Fruit fly (Drosophila melanogaster) whole organism, embryonic: ENCODE data around the gene CG11898.

Experiments used
- Antp ChIP-seq: fragments of 200-800 bp; sonication (Bioruptor generic); optimal IDR thresholded peaks from 3 replicates; lab custom pipeline; 2016; ENCODE audit warnings: missing biosample characterization, missing genetic modification characterization
- B-H1 ChIP-seq: fragments of 200-800 bp; sonication (Bioruptor generic); IDR thresholded peaks from 3 replicates; pipeline ENCODE4 v1.3.6; 2022; ENCODE audit warnings: missing biosample characterization, missing genetic modification characterization
- Blimp-1 ChIP-seq: fragments of 200-800 bp; sonication (Bioruptor generic); optimal IDR thresholded peaks from 3 replicates; lab custom pipeline; 2018; ENCODE audit warnings: missing biosample characterization, missing genetic modification characterization, mild to moderate bottlenecking, moderate library complexity, missing genetic modification reagents
- CG11504 ChIP-seq: fragments of 200-800 bp; sonication (Bioruptor generic); optimal IDR thresholded peaks from 3 replicates; lab custom pipeline; 2019; ENCODE audit warnings: missing biosample characterization, mild to moderate bottlenecking, missing genetic modification characterization, moderate library complexity
- CG13296 ChIP-seq: fragments of 200-800 bp; sonication (Bioruptor generic); optimal IDR thresholded peaks from 3 replicates; lab custom pipeline; 2018; ENCODE audit warnings: missing biosample characterization, mild to moderate bottlenecking, missing genetic modification characterization
- CG14860 ChIP-seq: fragments of 200-800 bp; sonication (Bioruptor generic); IDR thresholded peaks from 3 replicates; pipeline ENCODE4 v1.3.6; 2022; ENCODE audit warnings: missing biosample characterization, missing genetic modification characterization; ENCODE audit not compliant: partially characterized antibody
- CG16863 ChIP-seq: fragments of 200-800 bp; sonication (Bioruptor generic); optimal IDR thresholded peaks from 3 replicates; lab custom pipeline; 2016; ENCODE audit warnings: missing biosample characterization, missing genetic modification characterization
- CG17186 ChIP-seq: fragments of 200-800 bp; sonication (Bioruptor generic); optimal IDR thresholded peaks from 3 replicates; lab custom pipeline; 2017; ENCODE audit warnings: missing biosample characterization, missing genetic modification reagents, missing genetic modification characterization
- CG17612 ChIP-seq: fragments of 200-800 bp; sonication (Bioruptor generic); IDR thresholded peaks from 2 replicates; pipeline ENCODE4 v1.3.6; 2022; ENCODE audit warnings: missing biosample characterization, missing genetic modification characterization
- CG18476 ChIP-seq: fragments of 200-800 bp; sonication (Bioruptor generic); optimal IDR thresholded peaks from 2 replicates; lab custom pipeline; 2016; ENCODE audit warnings: missing biosample characterization, mild to moderate bottlenecking, missing genetic modification characterization
- CG2120 ChIP-seq: fragments of 200-800 bp; sonication (Bioruptor generic); optimal IDR thresholded peaks from 3 replicates; lab custom pipeline; 2016; ENCODE audit warnings: missing biosample characterization, missing genetic modification characterization
- CG2875 ChIP-seq: fragments of 200-800 bp; sonication (Bioruptor generic); optimal IDR thresholded peaks from 2 replicates; lab custom pipeline; 2017; ENCODE audit warnings: missing biosample characterization, mild to moderate bottlenecking, missing genetic modification characterization, missing genetic modification reagents
- CG3065 ChIP-seq: fragments of 200-800 bp; sonication (Bioruptor generic); optimal IDR thresholded peaks from 2 replicates; lab custom pipeline; 2016; ENCODE audit warnings: missing biosample characterization, missing genetic modification characterization
- CG32532 ChIP-seq: fragments of 200-800 bp; sonication (Bioruptor generic); IDR thresholded peaks from 2 replicates; pipeline ENCODE4 v1.3.6; 2022; ENCODE audit warnings: missing biosample characterization, missing genetic modification characterization
- CG33213 ChIP-seq: fragments of 200-800 bp; sonication (Bioruptor generic); optimal IDR thresholded peaks from 3 replicates; lab custom pipeline; 2016; ENCODE audit warnings: missing biosample characterization, missing genetic modification characterization
- CG4328 ChIP-seq: fragments of 200-800 bp; sonication (Bioruptor generic); optimal IDR thresholded peaks from 3 replicates; lab custom pipeline; 2017; ENCODE audit warnings: missing biosample characterization, missing genetic modification reagents, missing genetic modification characterization
- CG43689 ChIP-seq: fragments of 200-800 bp; sonication (Bioruptor generic); IDR thresholded peaks from 2 replicates; pipeline ENCODE4 v1.3.6; 2022; ENCODE audit warnings: missing biosample characterization, missing genetic modification characterization
- CG6254 ChIP-seq: fragments of 200-800 bp; sonication (Bioruptor generic); optimal IDR thresholded peaks from 3 replicates; lab custom pipeline; 2017; ENCODE audit warnings: mild to moderate bottlenecking, missing biosample characterization, missing genetic modification reagents, missing genetic modification characterization
- CG6654 ChIP-seq: fragments of 200-800 bp; sonication (Bioruptor generic); optimal IDR thresholded peaks from 2 replicates; lab custom pipeline; 2017; ENCODE audit warnings: missing biosample characterization, mild to moderate bottlenecking, missing genetic modification characterization
- CG6791 ChIP-seq: fragments of 200-800 bp; sonication (Bioruptor generic); IDR thresholded peaks from 3 replicates; pipeline ENCODE4 v1.3.6; 2022; ENCODE audit warnings: missing biosample characterization, missing genetic modification characterization; ENCODE audit not compliant: partially characterized antibody
- CG7271 ChIP-seq: fragments of 200-800 bp; sonication (Bioruptor generic); optimal IDR thresholded peaks from 2 replicates; lab custom pipeline; 2018; ENCODE audit warnings: missing biosample characterization, mild to moderate bottlenecking, missing genetic modification characterization, moderate library complexity
- CG7357 ChIP-seq: fragments of 200-800 bp; sonication (Bioruptor generic); IDR thresholded peaks from 3 replicates; pipeline ENCODE4 v1.3.6; 2022; ENCODE audit warnings: missing biosample characterization, missing genetic modification characterization
- CG7928 ChIP-seq: fragments of 200-800 bp; sonication (Bioruptor generic); optimal IDR thresholded peaks from 2 replicates; lab custom pipeline; 2017; ENCODE audit warnings: missing biosample characterization, mild to moderate bottlenecking, missing genetic modification characterization
- CG8944 ChIP-seq: fragments of 200-800 bp; sonication (Bioruptor generic); optimal IDR thresholded peaks from 3 replicates; lab custom pipeline; 2016; ENCODE audit warnings: missing biosample characterization, missing genetic modification characterization
- Dll ChIP-seq: fragments of 200-800 bp; sonication (Bioruptor generic); IDR thresholded peaks from 4 replicates; pipeline ENCODE4 v1.3.6; 2022; ENCODE audit warnings: missing biosample characterization, missing genetic modification characterization; ENCODE audit not compliant: partially characterized antibody
- GATAe ChIP-seq: fragments of 200-800 bp; sonication (Bioruptor generic); conservative IDR thresholded peaks from 2 replicates; pipeline ENCODE4 v1.3.6; 2022; ENCODE audit warnings: missing biosample characterization, missing genetic modification characterization
- HLH4C ChIP-seq: fragments of 200-800 bp; sonication (Bioruptor generic); IDR thresholded peaks from 3 replicates; pipeline ENCODE4 v1.3.6; 2022; ENCODE audit warnings: missing biosample characterization, missing genetic modification characterization; ENCODE audit not compliant: partially characterized antibody
- Hsf ChIP-seq: fragments of 200-800 bp; sonication (Bioruptor generic); optimal IDR thresholded peaks from 3 replicates; lab custom pipeline; 2016; ENCODE audit warnings: missing biosample characterization, missing genetic modification characterization
- MTF-1 ChIP-seq: fragments of 200-800 bp; sonication (Bioruptor generic); optimal IDR thresholded peaks from 2 replicates; lab custom pipeline; 2018; ENCODE audit warnings: missing biosample characterization, mild to moderate bottlenecking, missing genetic modification characterization, borderline replicate concordance
- TFAM ChIP-seq: fragments of 200-800 bp; sonication (Bioruptor generic); optimal IDR thresholded peaks from 2 replicates; lab custom pipeline; 2017; ENCODE audit warnings: missing biosample characterization, missing genetic modification characterization, inconsistent platforms
- ara ChIP-seq: fragments of 200-800 bp; sonication (Bioruptor generic); IDR thresholded peaks from 2 replicates; pipeline ENCODE4 v1.3.6; 2022; ENCODE audit warnings: missing biosample characterization, missing genetic modification characterization
- chm ChIP-seq: fragments of 200-800 bp; sonication (Bioruptor generic); IDR thresholded peaks from 2 replicates; pipeline ENCODE4 v1.3.6; 2022; ENCODE audit warnings: missing biosample characterization, missing genetic modification characterization
- crol ChIP-seq: fragments of 200-800 bp; sonication (Bioruptor generic); IDR thresholded peaks from 2 replicates; pipeline ENCODE4 v1.3.6; 2022; ENCODE audit warnings: missing biosample characterization, missing genetic modification characterization
- fd96Cb ChIP-seq: fragments of 200-800 bp; sonication (Bioruptor generic); optimal IDR thresholded peaks from 2 replicates; lab custom pipeline; 2018; ENCODE audit warnings: missing biosample characterization, mild to moderate bottlenecking, missing genetic modification characterization, moderate library complexity
- gcm ChIP-seq: fragments of 200-800 bp; sonication (Bioruptor generic); optimal IDR thresholded peaks from 2 replicates; lab custom pipeline; 2019; ENCODE audit warnings: missing biosample characterization, mild to moderate bottlenecking, missing genetic modification characterization, moderate library complexity
- gcm2 ChIP-seq: fragments of 200-800 bp; sonication (Bioruptor generic); optimal IDR thresholded peaks from 2 replicates; lab custom pipeline; 2016; ENCODE audit warnings: missing biosample characterization, missing genetic modification characterization
- gt ChIP-seq: fragments of 200-800 bp; sonication (Bioruptor generic); IDR thresholded peaks from 2 replicates; pipeline ENCODE4 v1.3.6; 2022; ENCODE audit warnings: missing biosample characterization, missing genetic modification characterization
- jing ChIP-seq: fragments of 200-800 bp; sonication (Bioruptor generic); optimal IDR thresholded peaks from 2 replicates; lab custom pipeline; 2018; ENCODE audit warnings: missing biosample characterization, mild to moderate bottlenecking, missing genetic modification characterization
- kah ChIP-seq: fragments of 200-800 bp; sonication (Bioruptor generic); optimal IDR thresholded peaks from 2 replicates; lab custom pipeline; 2018; ENCODE audit warnings: missing biosample characterization, mild to moderate bottlenecking, missing genetic modification characterization
- ken ChIP-seq: fragments of 200-800 bp; sonication (Bioruptor generic); IDR thresholded peaks from 3 replicates; pipeline ENCODE4 v1.3.6; 2022; ENCODE audit warnings: missing biosample characterization, missing genetic modification characterization
- mam ChIP-seq: fragments of 200-800 bp; sonication (Bioruptor generic); optimal IDR thresholded peaks from 3 replicates; lab custom pipeline; 2016; ENCODE audit warnings: missing biosample characterization, missing genetic modification characterization
- otp ChIP-seq: fragments of 200-800 bp; sonication (Bioruptor generic); IDR thresholded peaks from 3 replicates; pipeline ENCODE4, ENCODE4 v1.3.6; 2022; ENCODE audit warnings: missing biosample characterization, missing genetic modification characterization
- pho ChIP-seq: fragments of 200-800 bp; sonication (Bioruptor generic); optimal IDR thresholded peaks from 2 replicates; lab custom pipeline; 2016; ENCODE audit warnings: missing biosample characterization, missing genetic modification characterization
- scrt ChIP-seq: fragments of 200-800 bp; sonication (Bioruptor generic); optimal IDR thresholded peaks from 2 replicates; lab custom pipeline; 2018; ENCODE audit warnings: missing biosample characterization, mild to moderate bottlenecking, missing genetic modification characterization, moderate library complexity
- sens-2 ChIP-seq: fragments of 200-800 bp; sonication (Bioruptor generic); IDR thresholded peaks from 2 replicates; pipeline ENCODE4 v1.3.6; 2022; ENCODE audit warnings: missing biosample characterization, missing genetic modification characterization
- seq ChIP-seq: fragments of 200-800 bp; sonication (Bioruptor generic); IDR thresholded peaks from 2 replicates; pipeline ENCODE4 v1.3.6; 2022; ENCODE audit warnings: missing biosample characterization, missing genetic modification characterization
- sisA ChIP-seq: fragments of 200-800 bp; sonication (Bioruptor generic); IDR thresholded peaks from 2 replicates; pipeline ENCODE4 v1.3.6; 2022; ENCODE audit warnings: missing biosample characterization, missing genetic modification characterization
- slbo ChIP-seq: fragments of 200-800 bp; sonication (Bioruptor generic); IDR thresholded peaks from 2 replicates; pipeline ENCODE4 v1.3.6; 2022; ENCODE audit warnings: missing biosample characterization, missing genetic modification characterization
- tll ChIP-seq, 2 experiments: fragments of 200-800 bp in 1 of 2; fragments of >200 bp in 1 of 2; sonication (Bioruptor generic) in 1 of 2; optimal IDR thresholded peaks; 2 replicates each; lab custom pipeline; 2017 to 2019; ENCODE audit warnings: missing biosample characterization in 2 of 2, missing genetic modification characterization in 2 of 2, mild to moderate bottlenecking in 1 of 2, moderate library complexity in 1 of 2
- tna ChIP-seq: fragments of 200-800 bp; sonication (Bioruptor generic); IDR thresholded peaks from 2 replicates; pipeline ENCODE4 v1.3.6; 2022; ENCODE audit warnings: missing biosample characterization, missing genetic modification characterization; ENCODE audit not compliant: partially characterized antibody
- ttk ChIP-seq: fragments of 200-800 bp; sonication (Bioruptor generic); IDR thresholded peaks from 2 replicates; pipeline ENCODE4 v2.1.2; 2022; ENCODE audit warnings: missing biosample characterization, missing genetic modification characterization

Gene CG11898

DNA sequence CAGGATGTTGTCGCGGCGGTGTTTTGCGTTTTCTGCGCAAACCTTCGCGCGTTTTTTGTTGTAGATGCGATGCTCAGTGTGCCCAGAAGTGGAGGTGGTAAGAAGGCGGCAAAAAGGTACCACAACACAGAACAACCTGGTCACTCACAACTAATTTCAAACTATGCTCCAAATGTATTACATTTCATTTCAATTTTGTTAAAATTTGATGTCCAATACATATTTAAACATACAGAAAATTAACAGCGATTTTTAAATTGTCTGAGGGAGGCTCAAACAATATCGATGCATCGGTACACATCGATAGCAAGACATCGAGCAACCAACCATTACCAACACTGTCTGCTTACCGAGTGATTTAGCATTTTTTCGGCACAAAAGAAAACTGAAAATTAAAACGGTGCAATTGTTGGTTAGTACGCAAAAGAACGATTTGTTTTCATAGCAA lies 12.2 kb upstream of the CG11898 start, which contains the start of the genes Slbp and Rpn2 (continued):
- TF ChIP-seq CG33213 (peak; percentile 67), mam (GFP tag; lab: Kevin White, UChicago) (peak; percentile 70), jing (no peak), kah (GFP tag; lab: Kevin White, UChicago) (no peak), CG4328 (GFP tag; lab: Kevin White, UChicago) (no peak), tll (GFP tag; optimal IDR thresholded peaks at IDR 0.05; lab: Kevin White, UChicago) (no peak), CG8944 (GFP tag; lab: Kevin White, UChicago) (peak; percentile 7), CG18476 (GFP tag; lab: Kevin White, UChicago) (no peak), Dll (GFP tag; lab: Robert Waterston, UW) (peak; percentile 97), CG6791 (GFP tag; lab: Robert Waterston, UW) (peak; percentile 92), tna (GFP tag; lab: Robert Waterston, UW) (peak; percentile 74), CG3065 (GFP tag; lab: Kevin White, UChicago) (no peak), crol (GFP tag; lab: Robert Waterston, UW) (no peak), seq (no peak), CG32532 (GFP tag; lab: Robert Waterston, UW) (0 out of 2 replicates have a peak, but pooled peaks have one; percentile 33), CG11504 (tag; lab: Kevin White, UChicago) (peak; percentile 51), CG17612 (GFP tag; lab: Robert Waterston, UW) (no peak), Blimp-1 (GFP tag; lab: Kevin White, UChicago) (no peak), CG7271 (peak; percentile 20), chm (GFP tag; lab: Robert Waterston, UW) (no peak), Antp (no peak), ttk (no peak), ken (GFP tag; lab: Robert Waterston, UW) (no peak), GATAe (GFP tag; lab: Robert Waterston, UW) (no peak), sisA (GFP tag; lab: Robert Waterston, UW) (no peak), gcm2 (GFP tag; lab: Kevin White, UChicago) (no peak), ara (GFP tag; lab: Robert Waterston, UW) (no peak), gcm (GFP tag; lab: Kevin White, UChicago) (no peak), CG2875 (GFP tag; lab: Kevin White, UChicago) (no peak), TFAM (GFP tag; lab: Kevin White, UChicago) (no peak), slbo (GFP tag; lab: Robert Waterston, UW) (peak; percentile 47), gt (GFP tag; lab: Robert Waterston, UW) (no peak), pho (GFP tag; lab: Kevin White, UChicago) (peak; percentile 68), CG6254 (no peak), HLH4C (peak; percentile 89), CG7357 (GFP tag; lab: Robert Waterston, UW) (no peak), CG17186 (GFP tag; lab: Kevin White, UChicago) (peak; percentile 90), sens-2 (no peak), MTF-1 (no peak), CG16863 (GFP tag; lab: Kevin White, UChicago) (peak; percentile 33), CG14860 (peak; percentile 84), B-H1 (no peak), CG43689 (GFP tag; lab: Robert Waterston, UW) (no peak), CG13296 (GFP tag; lab: Kevin White, UChicago) (peak; percentile 15), otp (no peak), scrt (GFP tag; lab: Kevin White, UChicago) (no peak), Hsf (peak; percentile 64), CG2120 (GFP tag; lab: Kevin White, UChicago) (peak; percentile 75), CG6654 (GFP tag; lab: Kevin White, UChicago) (no peak), fd96Cb (tag; lab: Kevin White, UChicago) (no peak), CG7928 (GFP tag; lab: Kevin White, UChicago) (peak; percentile 16)
